Worm (Caenorhabditis elegans) whole organism, L3 larva: ENCODE results near the gene F11D11.12.

Experiments used
- ceh-28 ChIP-seq: fragments of 150-350 bp; optimal IDR thresholded peaks from 2 replicates; lab custom pipeline; 2014; ENCODE audit warnings: missing biosample characterization, missing genetic modification reagents, missing genetic modification characterization
- elt-1 ChIP-seq: fragments of 150-350 bp; optimal IDR thresholded peaks from 2 replicates; lab custom pipeline; 2014; ENCODE audit warnings: missing biosample characterization, missing genetic modification characterization
- elt-3 ChIP-seq, 3 experiments: fragments of 150-350 bp in 1 of 3; sonication (generic microtip) in 2 of 3; optimal IDR thresholded peaks; 2 replicates in 2 of 3; 4 replicates in 1 of 3; lab custom pipeline; 2014 to 2017; ENCODE audit warnings: missing biosample characterization in 3 of 3, missing genetic modification characterization in 3 of 3
- fos-1 ChIP-seq: fragments of 150-350 bp; optimal IDR thresholded peaks from 2 replicates; lab custom pipeline; 2014; ENCODE audit warnings: missing biosample characterization, missing genetic modification characterization
- mdl-1 ChIP-seq: fragments of 150-350 bp; optimal IDR thresholded peaks from 2 replicates; lab custom pipeline; 2014; ENCODE audit warnings: missing biosample characterization, missing genetic modification characterization
- nhr-237 ChIP-seq: fragments of 150-350 bp; optimal IDR thresholded peaks from 2 replicates; lab custom pipeline; 2014; ENCODE audit warnings: missing biosample characterization, missing genetic modification characterization
- nhr-43 ChIP-seq: sonication (generic microtip); optimal IDR thresholded peaks from 2 replicates; lab custom pipeline; 2016; ENCODE audit warnings: mild to moderate bottlenecking, missing genetic modification characterization, missing compliant biosample characterization; ENCODE audit not compliant: poor library complexity, severe bottlenecking
- nhr-67 ChIP-seq: fragments of 150-350 bp; optimal IDR thresholded peaks from 2 replicates; lab custom pipeline; 2014; ENCODE audit warnings: missing biosample characterization, missing genetic modification characterization
- unc-62 ChIP-seq: fragments of 150-350 bp; sonication (generic microtip); optimal IDR thresholded peaks from 4 replicates; lab custom pipeline; 2014; ENCODE audit warnings: missing biosample characterization, missing genetic modification reagents, missing genetic modification characterization
- zag-1 ChIP-seq: fragments of 150-350 bp; optimal IDR thresholded peaks from 2 replicates; lab custom pipeline; 2014; ENCODE audit warnings: missing biosample characterization, missing genetic modification characterization
- ztf-11 ChIP-seq: fragments of 150-350 bp; optimal IDR thresholded peaks from 2 replicates; lab custom pipeline; 2014; ENCODE audit warnings: missing biosample characterization, missing genetic modification characterization

DNA sequence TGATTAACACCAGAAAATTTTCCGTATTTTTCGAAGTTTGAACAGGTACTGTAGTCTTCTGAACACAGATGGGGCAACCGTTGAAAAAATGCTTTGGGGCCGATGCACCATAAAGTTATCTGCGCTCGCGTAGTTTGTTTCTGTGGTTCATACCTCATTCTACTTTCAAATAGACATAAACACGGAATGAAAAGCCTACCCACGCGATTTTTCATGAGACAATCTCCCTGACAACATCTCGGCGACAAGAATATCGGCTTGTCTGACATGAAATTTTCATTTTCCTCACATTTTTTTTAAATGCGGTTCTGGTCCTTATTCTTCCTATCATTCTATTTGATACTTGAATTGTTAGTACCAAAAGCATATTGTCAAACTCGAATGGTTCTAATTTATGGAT, 22.3 kb upstream of the F11D11.12 start, which contains the start of gene clec-257:
- no peak for TF ChIP-seq ceh-28 (tag; lab: Kevin White, UChicago)
- no peak for TF ChIP-seq ztf-11 (tag; lab: Kevin White, UChicago)
- TF ChIP-seq unc-62 (GFP tag; lab: Kevin White, UChicago), result no peak
- TF ChIP-seq zag-1 (tag; lab: Kevin White, UChicago), result no peak
- TF ChIP-seq elt-3 (tag; optimal IDR thresholded peaks at IDR 0.05; lab: Kevin White, UChicago), result no peak
- no peak for TF ChIP-seq mdl-1 (tag; lab: Kevin White, UChicago)
- no peak for TF ChIP-seq fos-1
- no peak for TF ChIP-seq elt-1
- no peak for TF ChIP-seq nhr-237 (tag; lab: Kevin White, UChicago)
- no peak for TF ChIP-seq nhr-43 (tag; lab: Kevin White, UChicago)
- TF ChIP-seq nhr-67 (tag; lab: Kevin White, UChicago), result no peak
